Worm (Caenorhabditis elegans) whole organism, mixed stage, embryonic: ENCODE data around the gene Y41D4B.11.

Experiments
- bed-3 ChIP-seq: fragments of 200-800 bp; sonication (Bioruptor generic); optimal IDR thresholded peaks from 3 replicates; lab custom pipeline; 2018; ENCODE audit warnings: mild to moderate bottlenecking, missing genetic modification characterization, moderate library complexity, missing compliant biosample characterization
- blmp-1 ChIP-seq: fragments of 150-350 bp; optimal IDR thresholded peaks from 2 replicates; lab custom pipeline; 2014; ENCODE audit warnings: missing biosample characterization, missing genetic modification characterization
- ceh-83 ChIP-seq: fragments of 200-800 bp; sonication (Bioruptor generic); optimal IDR thresholded peaks from 2 replicates; lab custom pipeline; 2018; ENCODE audit warnings: mild to moderate bottlenecking, missing genetic modification characterization, missing compliant biosample characterization
- ces-1 ChIP-seq: fragments of 150-350 bp; optimal IDR thresholded peaks from 2 replicates; lab custom pipeline; 2014; ENCODE audit warnings: missing biosample characterization, missing genetic modification reagents, missing genetic modification characterization
- lin-13 ChIP-seq: fragments of 150-350 bp; optimal IDR thresholded peaks from 2 replicates; lab custom pipeline; 2014; ENCODE audit warnings: missing biosample characterization, missing genetic modification characterization
- lsy-2 ChIP-seq: fragments of 150-350 bp; optimal IDR thresholded peaks from 2 replicates; lab custom pipeline; 2014; ENCODE audit warnings: missing biosample characterization, missing genetic modification characterization
- mep-1 ChIP-seq: fragments of 150-350 bp; optimal IDR thresholded peaks from 2 replicates; lab custom pipeline; 2017; ENCODE audit warnings: missing biosample characterization, missing genetic modification reagents, missing genetic modification characterization, inconsistent platforms
- nhr-237 ChIP-seq: fragments of 150-350 bp; optimal IDR thresholded peaks from 2 replicates; lab custom pipeline; 2014; ENCODE audit warnings: missing biosample characterization, missing genetic modification characterization
- pha-4 ChIP-seq: fragments of 150-350 bp; optimal IDR thresholded peaks from 2 replicates; lab custom pipeline; 2018; ENCODE audit warnings: missing biosample characterization, missing genetic modification reagents, missing genetic modification characterization
- sem-2 ChIP-seq: fragments of 200-800 bp; sonication (Bioruptor generic); optimal IDR thresholded peaks from 2 replicates; lab custom pipeline; 2018; ENCODE audit warnings: mild to moderate bottlenecking, missing genetic modification characterization, missing compliant biosample characterization
- snpc-4 ChIP-seq: fragments of 150-350 bp; optimal IDR thresholded peaks from 2 replicates; lab custom pipeline; 2014; ENCODE audit warnings: missing biosample characterization, missing genetic modification characterization
- sptf-1 ChIP-seq: sonication (generic microtip); optimal IDR thresholded peaks from 2 replicates; lab custom pipeline; 2017; ENCODE audit warnings: mild to moderate bottlenecking, missing genetic modification characterization, moderate library complexity, missing compliant biosample characterization
- unc-39 ChIP-seq: fragments of 150-350 bp; optimal IDR thresholded peaks from 2 replicates; lab custom pipeline; 2014; ENCODE audit warnings: missing biosample characterization, missing genetic modification characterization

- TF ChIP-seq mep-1 (tag; lab: Kevin White, UChicago) (no peak), sem-2 (no peak), pha-4 (no peak), bed-3 (GFP tag; lab: Kevin White, UChicago) (no peak), lin-13 (tag; lab: Kevin White, UChicago) (no peak), ceh-83 (GFP tag; lab: Kevin White, UChicago) (no peak), blmp-1 (no peak), ces-1 (GFP tag; lab: Kevin White, UChicago) (no peak), lsy-2 (tag; lab: Kevin White, UChicago) (no peak), nhr-237 (no peak), unc-39 (no peak), sptf-1 (tag; lab: Kevin White, UChicago) (no peak), snpc-4 (tag; lab: Kevin White, UChicago) (no peak)
These were observed 43.8 kb downstream of the Y41D4B.11 start for ce11 chrIV:1649349-1649748.
